Worm (Caenorhabditis elegans): Measurements from ENCODE around the gene sru-40.

Gene sru-40

DNA sequence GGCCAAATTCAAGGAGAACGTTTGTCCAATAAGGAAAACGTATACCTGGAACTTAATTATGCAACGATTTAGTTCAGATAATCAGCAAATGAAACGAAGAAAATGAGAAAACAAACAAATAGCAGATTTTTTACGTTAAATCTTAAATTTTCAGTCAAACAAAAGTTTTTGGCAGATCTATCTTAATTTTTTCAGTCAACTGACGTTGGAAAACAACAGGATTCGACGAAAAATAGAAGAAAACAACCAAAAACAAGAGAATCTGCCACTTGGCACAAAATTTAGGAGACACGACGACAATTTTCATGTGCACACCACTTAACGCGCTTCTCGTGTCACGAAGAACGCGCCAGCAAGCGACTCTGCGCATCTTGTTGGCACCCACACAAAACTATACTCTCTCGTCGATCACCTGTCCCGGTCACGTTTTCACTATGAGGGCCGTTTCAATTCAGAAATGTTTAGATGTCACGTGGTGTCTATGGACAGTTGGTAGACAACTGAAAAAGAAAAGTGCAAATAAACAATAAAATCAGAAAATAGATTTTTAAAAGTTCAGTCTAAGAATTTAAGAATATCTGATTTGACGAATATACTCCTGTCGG is 44.0 kb downstream of the sru-40 start, which contains the start of gene ztf-7:
Gene ztf-7, minus strand, starts transcription at position 51 of the 605 bp plus-strand sequence.
- no peak for TF ChIP-seq B0310.2 (tag; optimal IDR thresholded peaks at IDR 0.05)
- TF ChIP-seq F13C5.2 (tag; optimal IDR thresholded peaks at IDR 0.05): peak; percentile 46

DNA sequence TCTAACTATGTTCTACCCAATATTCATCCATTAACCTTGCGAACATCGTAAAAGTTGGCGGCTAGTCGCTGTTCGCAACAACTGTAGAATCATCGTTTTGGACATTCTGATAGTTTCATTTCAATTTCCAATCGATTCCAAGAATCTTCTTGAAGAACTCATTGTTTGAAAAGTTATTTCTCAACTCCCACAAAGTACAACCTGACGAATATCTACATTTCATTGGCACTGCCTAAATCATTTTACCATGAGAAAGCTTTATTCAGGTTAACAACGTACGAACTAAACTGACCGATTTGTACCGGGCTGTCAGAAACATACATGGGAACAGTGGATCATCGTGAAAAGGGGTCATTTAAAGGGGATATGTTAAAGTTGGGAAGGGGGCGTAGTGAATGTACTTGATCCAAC is 47.1 kb downstream of the sru-40 start, which contains the start of gene F46B6.6:
Gene F46B6.6, minus strand, starts transcription at position 148 of the 411 bp plus-strand sequence.
- TF ChIP-seq sea-1 (GFP tag; conservative IDR thresholded peaks at IDR 0.05) (no peak), ama-1 (optimal IDR thresholded peaks at IDR 0.05) (peak; percentile 44), tra-4 (tag; optimal IDR thresholded peaks at IDR 0.05) (no peak)

DNA sequence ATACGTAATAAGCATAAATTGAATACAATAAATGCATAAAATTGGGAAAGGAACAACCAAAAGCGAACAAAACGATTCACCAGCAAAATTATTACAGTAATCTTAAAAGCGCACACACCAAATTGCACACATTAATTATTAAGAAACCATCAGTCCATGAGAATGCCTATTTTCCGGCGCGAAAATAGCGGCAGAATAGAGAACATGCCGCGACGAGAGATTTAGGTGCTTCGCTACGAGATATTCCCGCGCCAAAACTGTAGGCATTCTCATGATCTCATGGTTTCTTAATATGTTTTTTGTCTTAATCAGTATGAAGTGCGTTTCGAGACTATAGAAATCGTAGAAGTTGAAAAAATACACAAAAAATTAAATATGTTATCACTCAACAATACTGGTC is 49.6 kb downstream of the sru-40 start:
- no peak for TF ChIP-seq B0310.2 (tag; optimal IDR thresholded peaks at IDR 0.05)
- TF ChIP-seq flt-1 (GFP tag; IDR thresholded peaks at IDR 0.05): no peak
- no peak for TF ChIP-seq tbx-11 (GFP tag; IDR thresholded peaks at IDR 0.05)
- no peak for TF ChIP-seq tra-4 (tag; optimal IDR thresholded peaks at IDR 0.05)
- TF ChIP-seq hmg-4 (GFP tag; optimal IDR thresholded peaks at IDR 0.05): no peak
- no peak for TF ChIP-seq aly-1 (tag; optimal IDR thresholded peaks at IDR 0.05)
- TF ChIP-seq hmbx-1 (tag; optimal IDR thresholded peaks at IDR 0.05): no peak
- no peak for TF ChIP-seq scrt-1 (GFP tag; IDR thresholded peaks at IDR 0.05)
- no peak for TF ChIP-seq pes-1 (GFP tag; IDR thresholded peaks at IDR 0.05)
- no peak for TF ChIP-seq ama-1 (optimal IDR thresholded peaks at IDR 0.05)
- no peak for TF ChIP-seq F13C5.2 (tag; optimal IDR thresholded peaks at IDR 0.05)
- TF ChIP-seq ets-7 (tag; optimal IDR thresholded peaks at IDR 0.05): no peak
- no peak for TF ChIP-seq tbx-37 (GFP tag; conservative IDR thresholded peaks at IDR 0.05)
- no peak for TF ChIP-seq sea-1 (GFP tag; conservative IDR thresholded peaks at IDR 0.05)
- no peak for TF ChIP-seq ceh-36 (tag; optimal IDR thresholded peaks at IDR 0.05)
- no peak for TF ChIP-seq ceh-13 (GFP tag; optimal IDR thresholded peaks at IDR 0.05)
- no peak for TF ChIP-seq hnd-1 (tag; optimal IDR thresholded peaks at IDR 0.05)

DNA sequence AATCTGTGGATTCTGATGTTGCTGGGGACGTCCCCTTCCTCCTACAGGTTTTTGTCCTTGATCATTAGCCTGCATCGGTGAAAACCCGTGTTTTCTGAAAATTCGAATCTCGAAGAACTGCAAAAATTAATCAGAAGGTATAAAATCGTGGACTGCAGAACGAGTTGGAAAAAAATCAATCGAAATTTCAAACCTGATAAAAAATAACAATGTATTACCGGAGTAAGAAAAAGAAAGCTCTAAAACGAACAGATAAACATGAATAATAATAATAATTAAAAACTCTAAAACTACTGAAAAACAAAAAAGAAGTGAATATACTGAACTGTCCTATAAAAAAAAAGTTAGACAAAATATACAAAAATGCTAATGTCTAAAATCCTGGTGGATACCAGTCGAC is 50.8 kb downstream of the sru-40 start, which contains the start of gene F46B6.5:
Gene F46B6.5, minus strand, starts transcription at position 101 of the 400 bp plus-strand sequence.
- no peak for TF ChIP-seq hmbx-1 (tag; optimal IDR thresholded peaks at IDR 0.05)
- no peak for TF ChIP-seq sea-1 (GFP tag; conservative IDR thresholded peaks at IDR 0.05)
- TF ChIP-seq flt-1 (GFP tag; IDR thresholded peaks at IDR 0.05): no peak
- no peak for TF ChIP-seq hmg-4 (GFP tag; optimal IDR thresholded peaks at IDR 0.05)
- no peak for TF ChIP-seq ceh-36 (tag; optimal IDR thresholded peaks at IDR 0.05)
- no peak for TF ChIP-seq ceh-13 (GFP tag; optimal IDR thresholded peaks at IDR 0.05)
- TF ChIP-seq pes-1 (GFP tag; IDR thresholded peaks at IDR 0.05): no peak
- TF ChIP-seq tbx-11 (GFP tag; IDR thresholded peaks at IDR 0.05): no peak
- no peak for TF ChIP-seq scrt-1 (GFP tag; IDR thresholded peaks at IDR 0.05)
